Fruit fly (Drosophila melanogaster) whole organism, embryonic: Measurements from ENCODE around the gene CG13085.
A peak's percentile ranks its signal among the peaks of the same experiment; 100 is the strongest.

Experiments
- ATbp ChIP-seq: fragments of 200-800 bp; sonication (Bioruptor generic); optimal IDR thresholded peaks from 2 replicates; lab custom pipeline; 2017; ENCODE audit warnings: missing biosample characterization, mild to moderate bottlenecking, missing genetic modification characterization, missing genetic modification reagents
- Asciz ChIP-seq: fragments of 200-800 bp; sonication (Bioruptor generic); optimal IDR thresholded peaks from 2 replicates; lab custom pipeline; 2017; ENCODE audit warnings: missing biosample characterization, mild to moderate bottlenecking, missing genetic modification characterization, missing genetic modification reagents
- Atf3 ChIP-seq: fragments of 200-800 bp; sonication (Bioruptor generic); optimal IDR thresholded peaks from 3 replicates; lab custom pipeline; 2016; ENCODE audit warnings: missing biosample characterization, missing genetic modification characterization
- Bteb2 ChIP-seq: fragments of 200-800 bp; sonication (Bioruptor generic); optimal IDR thresholded peaks from 2 replicates; lab custom pipeline; 2016; ENCODE audit warnings: missing biosample characterization, missing genetic modification characterization
- C15 ChIP-seq: fragments of 200-800 bp; sonication (Bioruptor generic); IDR thresholded peaks from 3 replicates; pipeline ENCODE4 v1.3.6; 2022; ENCODE audit warnings: missing biosample characterization, missing genetic modification characterization
- CG10267 ChIP-seq: fragments of 200-800 bp; sonication (Bioruptor generic); optimal IDR thresholded peaks from 2 replicates; lab custom pipeline; 2018; ENCODE audit warnings: missing biosample characterization, mild to moderate bottlenecking, missing genetic modification characterization, moderate library complexity
- CG12236 ChIP-seq: fragments of 200-800 bp; sonication (Bioruptor generic); optimal IDR thresholded peaks from 2 replicates; lab custom pipeline; 2016; ENCODE audit warnings: missing biosample characterization, missing genetic modification characterization
- CG12942 ChIP-seq: fragments of 200-800 bp; sonication (Bioruptor generic); optimal IDR thresholded peaks from 3 replicates; lab custom pipeline; 2016; ENCODE audit warnings: missing biosample characterization, missing genetic modification characterization
- CG15269 ChIP-seq: fragments of 200-800 bp; sonication (Bioruptor generic); optimal IDR thresholded peaks from 2 replicates; lab custom pipeline; 2018; ENCODE audit warnings: missing biosample characterization, mild to moderate bottlenecking, missing genetic modification characterization, moderate library complexity
- CG18764 ChIP-seq: fragments of 200-800 bp; sonication (Bioruptor generic); optimal IDR thresholded peaks from 3 replicates; lab custom pipeline; 2016; ENCODE audit warnings: missing biosample characterization, missing genetic modification characterization
- CG31388 ChIP-seq: fragments of 200-800 bp; sonication (Bioruptor generic); optimal IDR thresholded peaks from 2 replicates; lab custom pipeline; 2016; ENCODE audit warnings: missing biosample characterization, missing genetic modification characterization
- CG33213 ChIP-seq: fragments of 200-800 bp; sonication (Bioruptor generic); optimal IDR thresholded peaks from 3 replicates; lab custom pipeline; 2016; ENCODE audit warnings: missing biosample characterization, missing genetic modification characterization
- CG33557 ChIP-seq: fragments of 200-800 bp; sonication (Bioruptor generic); optimal IDR thresholded peaks from 2 replicates; lab custom pipeline; 2019; ENCODE audit warnings: missing biosample characterization, mild to moderate bottlenecking, missing genetic modification characterization, moderate library complexity
- CG3407 ChIP-seq: fragments of 200-800 bp; sonication (Bioruptor generic); optimal IDR thresholded peaks from 2 replicates; lab custom pipeline; 2018; ENCODE audit warnings: missing biosample characterization, mild to moderate bottlenecking, missing genetic modification characterization
- CG3726 ChIP-seq: fragments of 200-800 bp; sonication (Bioruptor generic); IDR thresholded peaks from 3 replicates; pipeline ENCODE4, ENCODE4 v1.3.6; 2022; ENCODE audit warnings: missing biosample characterization, missing genetic modification characterization
- CG3847 ChIP-seq: fragments of 200-800 bp; sonication (Bioruptor generic); IDR thresholded peaks from 2 replicates; pipeline ENCODE4 v1.3.6; 2022; ENCODE audit warnings: missing biosample characterization, missing genetic modification characterization
- CG4730 ChIP-seq: fragments of 200-800 bp; sonication (Bioruptor generic); IDR thresholded peaks from 2 replicates; pipeline ENCODE4 v1.3.6; 2022; ENCODE audit warnings: missing biosample characterization, missing genetic modification characterization
- CG6683 ChIP-seq: fragments of 200-800 bp; sonication (Bioruptor generic); optimal IDR thresholded peaks from 2 replicates; lab custom pipeline; 2017; ENCODE audit warnings: missing biosample characterization, mild to moderate bottlenecking, missing genetic modification characterization, missing genetic modification reagents
- CG6791 ChIP-seq: fragments of 200-800 bp; sonication (Bioruptor generic); IDR thresholded peaks from 3 replicates; pipeline ENCODE4 v1.3.6; 2022; ENCODE audit warnings: missing biosample characterization, missing genetic modification characterization; ENCODE audit not compliant: partially characterized antibody
- CG7372 ChIP-seq: fragments of 200-800 bp; sonication (Bioruptor generic); IDR thresholded peaks from 2 replicates; pipeline ENCODE4 v1.3.6; 2022; ENCODE audit warnings: missing biosample characterization, missing genetic modification characterization
- CG8089 ChIP-seq: fragments of 200-800 bp; sonication (Bioruptor generic); optimal IDR thresholded peaks from 3 replicates; lab custom pipeline; 2016; ENCODE audit warnings: missing biosample characterization, missing genetic modification characterization
- CG9437 ChIP-seq: fragments of 200-800 bp; sonication (Bioruptor generic); optimal IDR thresholded peaks from 2 replicates; lab custom pipeline; 2018; ENCODE audit warnings: missing biosample characterization, mild to moderate bottlenecking, missing genetic modification characterization
- CG9727 ChIP-seq: fragments of 200-800 bp; sonication (Bioruptor generic); optimal IDR thresholded peaks from 3 replicates; lab custom pipeline; 2017; ENCODE audit warnings: missing biosample characterization, mild to moderate bottlenecking, missing genetic modification characterization
- D19A ChIP-seq: fragments of 200-800 bp; optimal IDR thresholded peaks from 3 replicates; lab custom pipeline; 2019; ENCODE audit warnings: missing biosample characterization, mild to moderate bottlenecking, missing genetic modification characterization, moderate library complexity
- Fer3 ChIP-seq: fragments of 200-800 bp; sonication (Bioruptor generic); optimal IDR thresholded peaks from 2 replicates; lab custom pipeline; 2018; ENCODE audit warnings: missing biosample characterization, mild to moderate bottlenecking, missing genetic modification characterization, moderate library complexity
- Hr3 ChIP-seq: fragments of 200-800 bp; sonication (Bioruptor generic); optimal IDR thresholded peaks from 3 replicates; lab custom pipeline; 2016; ENCODE audit warnings: missing biosample characterization, missing genetic modification characterization
- Kr ChIP-seq: fragments of 200-800 bp; sonication (Bioruptor generic); optimal IDR thresholded peaks from 2 replicates; lab custom pipeline; 2017; ENCODE audit warnings: missing biosample characterization, mild to moderate bottlenecking, missing genetic modification characterization
- Lpt ChIP-seq: fragments of >200 bp; optimal IDR thresholded peaks from 2 replicates; lab custom pipeline; 2018; ENCODE audit warnings: missing biosample characterization, missing genetic modification characterization
- Mes4 ChIP-seq: fragments of 200-800 bp; sonication (Bioruptor generic); optimal IDR thresholded peaks from 2 replicates; lab custom pipeline; 2016; ENCODE audit warnings: missing biosample characterization, missing genetic modification characterization
- NC2α ChIP-seq: fragments of 200-800 bp; sonication (Bioruptor generic); optimal IDR thresholded peaks from 2 replicates; lab custom pipeline; 2016; ENCODE audit warnings: missing biosample characterization, missing genetic modification characterization
- NFAT ChIP-seq: fragments of 200-800 bp; sonication (Bioruptor generic); IDR thresholded peaks from 2 replicates; pipeline ENCODE4 v1.3.6; 2022; ENCODE audit warnings: missing biosample characterization, missing genetic modification characterization
- Ptx1 ChIP-seq: fragments of 200-800 bp; sonication (Bioruptor generic); IDR thresholded peaks from 2 replicates; pipeline ENCODE4 v1.3.6; 2022; ENCODE audit warnings: missing biosample characterization, missing genetic modification characterization
- Rfx ChIP-seq: fragments of 200-800 bp; sonication (Bioruptor generic); IDR thresholded peaks from 2 replicates; pipeline ENCODE4 v1.3.6; 2022; ENCODE audit warnings: missing biosample characterization, missing genetic modification characterization
- Sin3A ChIP-seq: fragments of >200 bp; optimal IDR thresholded peaks from 2 replicates; lab custom pipeline; 2018
- Ssrp ChIP-seq: fragments of 200-800 bp; sonication (Bioruptor generic); optimal IDR thresholded peaks from 2 replicates; lab custom pipeline; 2018; ENCODE audit warnings: missing biosample characterization, mild to moderate bottlenecking, missing genetic modification characterization, moderate library complexity
- Xrp1 ChIP-seq: fragments of 200-800 bp; sonication (Bioruptor generic); IDR thresholded peaks from 2 replicates; pipeline ENCODE4 v1.3.6; 2022; ENCODE audit warnings: missing biosample characterization, missing genetic modification characterization
- az2 ChIP-seq: fragments of 200-800 bp; sonication (Bioruptor generic); optimal IDR thresholded peaks from 3 replicates; lab custom pipeline; 2016; ENCODE audit warnings: missing biosample characterization, missing genetic modification characterization
- chn ChIP-seq: fragments of 200-800 bp; sonication (Bioruptor generic); optimal IDR thresholded peaks from 2 replicates; lab custom pipeline; 2016; ENCODE audit warnings: missing biosample characterization, missing genetic modification characterization
- emc ChIP-seq: fragments of 200-800 bp; sonication (Bioruptor generic); optimal IDR thresholded peaks from 2 replicates; lab custom pipeline; 2016; ENCODE audit warnings: missing biosample characterization, missing genetic modification characterization
- her ChIP-seq: fragments of 200-800 bp; sonication (Bioruptor generic); optimal IDR thresholded peaks from 2 replicates; lab custom pipeline; 2016; ENCODE audit warnings: missing biosample characterization, missing genetic modification characterization
- jing ChIP-seq: fragments of 200-800 bp; sonication (Bioruptor generic); optimal IDR thresholded peaks from 2 replicates; lab custom pipeline; 2018; ENCODE audit warnings: missing biosample characterization, mild to moderate bottlenecking, missing genetic modification characterization
- kah ChIP-seq: fragments of 200-800 bp; sonication (Bioruptor generic); optimal IDR thresholded peaks from 2 replicates; lab custom pipeline; 2018; ENCODE audit warnings: missing biosample characterization, mild to moderate bottlenecking, missing genetic modification characterization
- lbe ChIP-seq: fragments of 200-800 bp; sonication (Bioruptor generic); optimal IDR thresholded peaks from 2 replicates; lab custom pipeline; 2016; ENCODE audit warnings: missing biosample characterization, mild to moderate bottlenecking, missing genetic modification characterization
- nerfin-1 ChIP-seq: fragments of 200-800 bp; sonication (Bioruptor generic); optimal IDR thresholded peaks from 3 replicates; lab custom pipeline; 2019; ENCODE audit warnings: missing biosample characterization, mild to moderate bottlenecking, missing genetic modification characterization, moderate library complexity
- nerfin-2 ChIP-seq: fragments of 200-800 bp; sonication (Bioruptor generic); IDR thresholded peaks from 2 replicates; pipeline ENCODE4 v1.3.6; 2022; ENCODE audit warnings: missing biosample characterization, missing genetic modification characterization; ENCODE audit not compliant: partially characterized antibody
- pzg ChIP-seq: fragments of 200-800 bp; sonication (Bioruptor generic); optimal IDR thresholded peaks from 3 replicates; lab custom pipeline; 2018; ENCODE audit warnings: missing biosample characterization, mild to moderate bottlenecking, missing genetic modification characterization, moderate library complexity
- schlank ChIP-seq: fragments of 200-800 bp; sonication (Bioruptor generic); optimal IDR thresholded peaks from 2 replicates; lab custom pipeline; 2018; ENCODE audit warnings: missing biosample characterization, mild to moderate bottlenecking, missing genetic modification characterization
- shn ChIP-seq: fragments of 200-800 bp; sonication (Bioruptor generic); optimal IDR thresholded peaks from 3 replicates; lab custom pipeline; 2016; ENCODE audit warnings: missing biosample characterization, missing genetic modification characterization
- slp2 ChIP-seq: fragments of 200-800 bp; sonication (Bioruptor generic); optimal IDR thresholded peaks from 2 replicates; lab custom pipeline; 2016; ENCODE audit warnings: missing biosample characterization, missing genetic modification characterization
- sug ChIP-seq: fragments of 200-800 bp; optimal IDR thresholded peaks from 2 replicates; lab custom pipeline; 2019; ENCODE audit warnings: missing biosample characterization, mild to moderate bottlenecking, missing genetic modification characterization, moderate library complexity
- toy ChIP-seq: fragments of 200-800 bp; sonication (Bioruptor generic); IDR thresholded peaks from 2 replicates; pipeline ENCODE4 v1.3.6; 2022; ENCODE audit warnings: missing biosample characterization, missing genetic modification characterization
- unpg ChIP-seq: fragments of 200-800 bp; sonication (Bioruptor generic); optimal IDR thresholded peaks from 3 replicates; lab custom pipeline; 2018; ENCODE audit warnings: missing biosample characterization, mild to moderate bottlenecking, missing genetic modification characterization, moderate library complexity
- zfh2 ChIP-seq: fragments of 200-800 bp; sonication (Bioruptor generic); optimal IDR thresholded peaks from 2 replicates; lab custom pipeline; 2016; ENCODE audit warnings: missing biosample characterization, missing genetic modification characterization

The CG13085 gene

DNA sequence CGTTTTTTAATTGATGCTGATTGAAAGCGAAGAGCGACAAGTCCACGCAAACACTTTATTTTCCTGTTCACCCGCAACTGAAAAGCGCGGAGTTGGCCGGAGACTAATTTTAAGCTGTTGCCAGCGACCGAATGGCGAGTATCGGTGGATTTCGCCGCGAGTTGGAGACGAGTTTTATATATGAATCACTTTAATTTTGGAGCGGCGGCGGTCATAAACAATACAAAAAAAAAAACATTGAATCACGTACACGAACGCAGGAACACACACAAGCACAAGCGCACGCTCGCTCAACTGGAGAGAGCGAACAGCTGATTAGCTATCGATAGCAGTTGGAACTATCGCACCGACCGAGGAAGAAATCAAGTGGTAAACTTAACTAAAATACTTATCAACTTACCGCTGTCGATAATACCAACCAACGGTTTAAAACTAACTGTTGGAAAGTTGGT, 2.5 kb downstream of the CG13085 start, which contains the start of gene Pax (continued):
- TF ChIP-seq NC2α (GFP tag; lab: Kevin White, UChicago): no peak
- TF ChIP-seq Lpt (GFP tag; lab: Kevin White, UChicago): no peak
- TF ChIP-seq nerfin-2 (GFP tag; lab: Robert Waterston, UW): peak; percentile 96
- no peak for TF ChIP-seq CG4730 (GFP tag; lab: Robert Waterston, UW)
- no peak for TF ChIP-seq chn (GFP tag; lab: Kevin White, UChicago)
- TF ChIP-seq CG33213 (GFP tag; lab: Kevin White, UChicago): no peak
- no peak for TF ChIP-seq CG3847 (GFP tag; lab: Robert Waterston, UW)
- TF ChIP-seq CG8089: no peak
- no peak for TF ChIP-seq CG6683 (GFP tag; lab: Kevin White, UChicago)
- TF ChIP-seq CG33557 (GFP tag; lab: Kevin White, UChicago): no peak
- no peak for TF ChIP-seq CG7372
- TF ChIP-seq CG31388 (GFP tag; lab: Kevin White, UChicago): no peak
- TF ChIP-seq CG9727 (GFP tag; lab: Kevin White, UChicago): no peak
- TF ChIP-seq Kr (GFP tag; lab: Kevin White, UChicago): no peak
- no peak for TF ChIP-seq Xrp1
- peak; percentile 95 for TF ChIP-seq CG6791 (GFP tag; lab: Robert Waterston, UW)
- no peak for TF ChIP-seq CG9437
- TF ChIP-seq lbe (GFP tag; lab: Kevin White, UChicago): no peak
- no peak for TF ChIP-seq D19A (tag; lab: Kevin White, UChicago)
- TF ChIP-seq CG10267 (tag; lab: Kevin White, UChicago): peak; percentile 1
- TF ChIP-seq zfh2 (GFP tag; lab: Kevin White, UChicago): no peak
- TF ChIP-seq Mes4 (GFP tag; lab: Kevin White, UChicago): no peak
- no peak for TF ChIP-seq emc
- TF ChIP-seq Ptx1: no peak
- no peak for TF ChIP-seq unpg (GFP tag; lab: Kevin White, UChicago)
- no peak for TF ChIP-seq schlank (tag; lab: Kevin White, UChicago)
- no peak for TF ChIP-seq kah
- no peak for TF ChIP-seq sug (tag; lab: Kevin White, UChicago)
- TF ChIP-seq CG3407 (GFP tag; lab: Kevin White, UChicago): no peak
- no peak for TF ChIP-seq slp2 (GFP tag; lab: Kevin White, UChicago)
- no peak for TF ChIP-seq ATbp (GFP tag; lab: Kevin White, UChicago)
- TF ChIP-seq CG12942 (GFP tag; lab: Kevin White, UChicago): no peak
- TF ChIP-seq Ssrp (tag; lab: Kevin White, UChicago): no peak
- TF ChIP-seq NFAT: no peak
- TF ChIP-seq Bteb2 (GFP tag; lab: Kevin White, UChicago): no peak
- peak; percentile 34 for TF ChIP-seq Sin3A (lab: Kevin White, UChicago)
- TF ChIP-seq toy (GFP tag; lab: Robert Waterston, UW): no peak
- no peak for TF ChIP-seq C15 (GFP tag; lab: Robert Waterston, UW)
- no peak for TF ChIP-seq Asciz (GFP tag; lab: Kevin White, UChicago)
- TF ChIP-seq CG15269 (tag; lab: Kevin White, UChicago): no peak
- TF ChIP-seq az2 (GFP tag; lab: Kevin White, UChicago): no peak
- TF ChIP-seq pzg (GFP tag; lab: Kevin White, UChicago): peak; percentile 95
- TF ChIP-seq Fer3 (tag; lab: Kevin White, UChicago): no peak
- TF ChIP-seq her: no peak
- no peak for TF ChIP-seq shn (GFP tag; lab: Kevin White, UChicago)
- no peak for TF ChIP-seq CG18764 (GFP tag; lab: Kevin White, UChicago)
- TF ChIP-seq Rfx (GFP tag; lab: Robert Waterston, UW): peak; percentile 22; the same call in 1 of the 2 replicates
- TF ChIP-seq nerfin-1 (tag; lab: Kevin White, UChicago): peak; percentile 11
- no peak for TF ChIP-seq Atf3 (GFP tag; lab: Kevin White, UChicago)
- TF ChIP-seq Hr3 (GFP tag; lab: Kevin White, UChicago): no peak
- no peak for TF ChIP-seq CG3726
- TF ChIP-seq jing (GFP tag; lab: Kevin White, UChicago): no peak
- no peak for TF ChIP-seq CG12236 (GFP tag; lab: Kevin White, UChicago)
